Worm (Caenorhabditis elegans): Measurements from ENCODE around the gene spe-39.

Gene spe-39

DNA sequence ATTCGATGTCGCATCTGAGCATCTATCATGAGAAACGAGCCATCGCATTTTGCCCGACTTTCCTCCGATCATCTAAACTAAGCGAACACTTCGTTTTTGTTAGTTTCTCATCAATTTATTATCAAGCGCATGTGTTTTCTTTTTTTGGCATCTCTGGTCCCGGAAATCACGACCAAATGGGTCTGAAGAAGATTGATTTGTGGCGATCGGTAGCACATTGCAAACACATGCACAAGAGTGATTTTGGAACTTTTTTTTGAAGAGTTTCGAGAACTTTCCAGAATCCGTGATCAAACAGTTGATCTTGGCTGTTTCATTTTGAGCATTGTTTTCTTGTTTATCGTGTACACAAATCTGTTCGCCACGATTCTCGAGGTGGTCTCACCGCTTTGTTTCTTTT lies 32.0 kb upstream of the spe-39 start:
- TF ChIP-seq ceh-20 (GFP tag; IDR thresholded peaks at IDR 0.05) (0 out of 2 replicates have a peak, but pooled peaks have one; percentile 27), unc-62 (GFP tag; optimal IDR thresholded peaks at IDR 0.05 in 1 of 2) (peak in 1 of 2 experiments; percentile 81), unc-62 (tag; optimal IDR thresholded peaks at IDR 0.05) (no peak), F49E8.2 (tag; optimal IDR thresholded peaks at IDR 0.05; ENCODE audit: borderline replicate concordance) (no peak)

DNA sequence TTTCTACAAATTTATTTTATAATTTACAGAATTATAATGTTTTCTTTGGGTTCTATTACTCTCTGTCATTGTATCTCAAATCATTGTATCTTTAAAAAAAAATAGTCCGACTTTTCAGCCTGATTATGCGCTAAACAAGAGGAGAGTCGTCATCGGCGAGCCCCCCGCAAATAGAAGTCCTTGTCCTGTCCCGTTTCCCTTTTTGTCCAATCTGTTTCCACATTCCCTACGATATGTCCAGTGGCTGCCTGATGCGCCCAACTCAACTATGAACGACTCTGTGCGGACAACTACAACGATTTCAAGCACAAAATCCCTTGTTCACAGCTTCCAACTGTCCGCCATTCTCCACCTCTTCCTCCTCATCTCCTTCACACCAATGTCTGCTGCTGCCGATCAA lies 27.2 kb upstream of the spe-39 start, which contains the start of gene dbl-1:
TSS of gene dbl-1 (plus strand) at position 119 of the 400 bp plus-strand sequence.
- TF ChIP-seq aha-1 (tag), result peak; percentile 91
- TF ChIP-seq nhr-10 (tag; optimal IDR thresholded peaks at IDR 0.05), result no peak

DNA sequence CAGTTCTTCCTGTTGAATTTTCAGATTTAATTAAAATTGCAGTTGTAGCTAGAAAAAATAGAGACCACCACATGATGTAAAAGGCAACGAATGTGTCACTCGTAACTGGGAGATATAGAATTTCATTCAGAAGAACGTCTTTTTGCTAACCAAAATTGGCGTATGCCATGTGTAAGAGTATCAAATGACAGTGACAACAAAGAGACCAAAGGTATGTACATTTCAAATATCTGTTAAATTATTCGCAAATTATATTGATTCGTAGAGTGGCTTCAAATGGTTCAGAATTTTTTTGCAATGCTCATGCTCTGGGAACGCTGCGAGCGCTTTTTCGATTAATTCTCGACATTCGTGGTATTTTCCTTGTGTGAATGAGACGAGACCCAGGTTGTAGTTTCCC lies 22.9 kb upstream of the spe-39 start, which contains the start of gene T25F10.4:
TSS of gene T25F10.4 (minus strand) at position 101 of the 400 bp plus-strand sequence.
- no peak for TF ChIP-seq egl-27 (tag; optimal IDR thresholded peaks at IDR 0.05)
- TF ChIP-seq hlh-30 (tag; optimal IDR thresholded peaks at IDR 0.05; ENCODE audit: insufficient read depth), result no peak
- TF ChIP-seq nhr-76 (tag; optimal IDR thresholded peaks at IDR 0.05), result no peak

DNA sequence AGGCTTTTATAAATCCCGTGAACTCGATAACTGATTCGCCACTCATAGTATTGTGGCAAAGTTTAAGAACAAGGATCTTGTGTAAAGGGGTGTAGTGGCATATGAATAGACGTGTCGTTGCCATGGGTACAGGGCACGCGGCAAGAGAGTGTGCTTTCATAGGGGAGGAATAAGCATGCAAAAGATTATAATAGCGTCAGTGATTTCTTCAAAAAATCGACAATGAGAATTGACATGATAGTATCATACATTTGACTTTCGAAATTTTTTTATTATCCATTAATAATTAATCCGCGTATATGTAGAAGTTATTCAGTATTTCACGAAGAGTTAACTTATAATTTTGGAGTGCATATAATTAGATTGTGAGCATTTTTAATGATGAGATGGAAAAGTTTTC lies 20.3 kb upstream of the spe-39 start, which contains the start of gene bbs-8:
TSS of gene bbs-8 (minus strand) at position 101 of the 400 bp plus-strand sequence.
- TF ChIP-seq ctbp-1 (GFP tag; IDR thresholded peaks at IDR 0.05) (no peak), aha-1 (tag) (peak; percentile 44), nhr-10 (tag; optimal IDR thresholded peaks at IDR 0.05) (no peak)

DNA sequence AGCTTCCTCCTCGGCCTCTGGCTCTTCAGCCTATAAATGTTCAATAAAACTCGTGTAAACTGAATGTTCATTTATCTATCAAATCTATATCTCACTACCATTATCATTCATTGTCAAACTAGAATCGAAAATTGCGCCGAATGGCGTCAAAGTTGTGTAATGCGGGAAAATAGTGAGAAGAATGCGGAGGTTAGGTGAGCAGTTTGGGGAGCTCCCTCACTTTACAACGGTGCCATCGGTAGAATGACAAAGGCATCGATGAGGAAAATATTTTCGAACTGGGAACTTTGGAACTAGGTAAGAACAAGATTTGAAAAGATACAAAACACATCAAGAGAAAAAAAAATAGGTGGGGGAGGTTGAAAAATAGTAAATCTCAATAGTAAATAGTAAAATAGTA lies 17.7 kb upstream of the spe-39 start:
- no peak for TF ChIP-seq ceh-82 (tag; optimal IDR thresholded peaks at IDR 0.05)

DNA sequence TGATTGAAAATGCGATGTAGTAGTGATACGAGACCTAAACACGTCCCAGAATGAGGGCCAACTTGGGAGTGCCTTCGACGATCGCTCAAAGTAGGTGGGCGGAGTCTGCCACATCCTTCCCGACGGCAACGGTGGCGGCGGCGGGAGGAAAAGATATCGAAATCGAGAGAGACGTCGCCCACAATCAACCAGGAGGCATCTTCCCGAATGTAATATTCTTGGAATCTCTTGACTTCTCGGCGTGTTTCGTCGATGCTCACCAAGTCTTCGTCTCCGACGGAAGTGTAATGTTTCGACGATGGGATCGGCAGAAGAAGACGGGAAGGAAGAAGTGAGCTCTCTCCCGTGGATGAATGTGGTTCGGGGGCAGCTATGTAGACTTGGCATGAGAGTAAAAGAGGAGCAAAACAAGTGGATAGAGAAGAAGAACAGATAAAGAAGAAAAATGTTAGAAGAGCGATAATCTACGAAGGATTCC lies 16.8 kb upstream of the spe-39 start, which contains the start of the genes T25F10.1 and clik-1:
TSS of gene T25F10.1 (plus strand) at position 51 of the 478 bp plus-strand sequence.
TSS of gene clik-1 (minus strand) at position 281 of the 478 bp plus-strand sequence.
- TF ChIP-seq ceh-28 (tag; optimal IDR thresholded peaks at IDR 0.05) (no peak), nhr-10 (tag; optimal IDR thresholded peaks at IDR 0.05) (no peak), T20F7.1 (GFP tag; optimal IDR thresholded peaks at IDR 0.05) (no peak), aha-1 (tag) (peak; percentile 40), hlh-11 (tag; optimal IDR thresholded peaks at IDR 0.05) (peak; percentile 42), ztf-7 (tag; optimal IDR thresholded peaks at IDR 0.05) (no peak), ZK546.5 (tag; optimal IDR thresholded peaks at IDR 0.05) (no peak), nhr-11 (tag; optimal IDR thresholded peaks at IDR 0.05) (peak; percentile 53), daf-16 (GFP tag; optimal IDR thresholded peaks at IDR 0.05) (peak in 1 of 2 experiments; percentile 81), daf-16 (tag; optimal IDR thresholded peaks at IDR 0.05) (no peak), gei-8 (GFP tag; optimal IDR thresholded peaks at IDR 0.05) (no peak), Y105C5A.15 (GFP tag; IDR thresholded peaks at IDR 0.05) (no peak), mxl-3 (GFP tag; optimal IDR thresholded peaks at IDR 0.05) (peak; percentile 42)

DNA sequence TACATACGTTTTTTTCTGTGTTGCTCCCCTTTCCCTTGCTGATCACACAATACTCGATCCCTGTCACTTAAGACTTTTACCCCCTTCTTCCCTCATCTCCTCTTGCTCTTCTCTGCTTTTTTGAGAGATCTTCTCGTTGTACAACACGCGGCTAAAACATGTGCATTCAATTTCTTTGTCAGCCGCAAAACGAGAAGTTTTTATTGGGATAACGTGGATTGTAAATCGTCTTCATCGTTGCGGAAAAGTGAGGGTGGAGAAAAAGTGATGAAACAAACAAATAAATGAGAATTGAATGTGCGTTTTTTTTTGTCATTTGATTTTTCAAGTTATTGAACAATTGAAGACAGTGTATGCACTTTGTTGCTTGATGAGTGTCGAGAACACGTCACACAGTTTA lies 15.8 kb upstream of the spe-39 start:
- TF ChIP-seq ces-1 (GFP tag; optimal IDR thresholded peaks at IDR 0.05) (no peak), F44E2.7 (GFP tag; IDR thresholded peaks at IDR 0.05) (no peak), F26F4.8 (GFP tag; conservative IDR thresholded peaks at IDR 0.05) (no peak), lin-39 (tag; optimal IDR thresholded peaks at IDR 0.05) (no peak), hlh-30 (tag; optimal IDR thresholded peaks at IDR 0.05; ENCODE audit: insufficient read depth) (no peak), dpl-1 (GFP tag; optimal IDR thresholded peaks at IDR 0.05) (no peak), daf-19 (GFP tag; conservative IDR thresholded peaks at IDR 0.05) (no peak), unc-130 (GFP tag; optimal IDR thresholded peaks at IDR 0.05) (no peak), Y75B8A.6 (GFP tag; IDR thresholded peaks at IDR 0.05) (no peak), gei-8 (GFP tag; optimal IDR thresholded peaks at IDR 0.05) (no peak), D1046.2 (GFP tag; IDR thresholded peaks at IDR 0.05) (no peak), unc-62 (GFP tag; optimal IDR thresholded peaks at IDR 0.05 in 1 of 2) (no peak), unc-62 (tag; optimal IDR thresholded peaks at IDR 0.05) (no peak), zag-1 (tag; optimal IDR thresholded peaks at IDR 0.05) (no peak), nhr-48 (tag; optimal IDR thresholded peaks at IDR 0.05) (no peak), set-16 (GFP tag; IDR thresholded peaks at IDR 0.05) (no peak), fos-1 (tag; optimal IDR thresholded peaks at IDR 0.05) (no peak), duxl-1 (tag; optimal IDR thresholded peaks at IDR 0.05; ENCODE audit: poor library complexity) (no peak), ZK546.5 (tag; optimal IDR thresholded peaks at IDR 0.05) (no peak)

Data from whole organism, L4 larva.